Fruit fly (Drosophila melanogaster) whole organism, prepupa: ENCODE measurements around the gene CG15386.
A peak's percentile ranks its signal among the peaks of the same experiment; 100 is the strongest.

ENCODE experiments used
- Blimp-1 ChIP-seq: fragments of 200-800 bp; sonication (Bioruptor generic); optimal IDR thresholded peaks from 3 replicates; lab custom pipeline; 2017; ENCODE audit warnings: missing biosample characterization, missing genetic modification characterization, mild to moderate bottlenecking, moderate library complexity, missing genetic modification reagents
- CG10631 ChIP-seq: fragments of 200-800 bp; sonication (Bioruptor generic); optimal IDR thresholded peaks from 2 replicates; lab custom pipeline; 2016; ENCODE audit warnings: missing biosample characterization, missing genetic modification characterization
- CG10669 ChIP-seq: fragments of 200-800 bp; sonication (Bioruptor generic); optimal IDR thresholded peaks from 3 replicates; lab custom pipeline; 2018; ENCODE audit warnings: missing biosample characterization, mild to moderate bottlenecking, missing genetic modification characterization, moderate library complexity
- CG11294 ChIP-seq: fragments of 200-800 bp; sonication (Bioruptor generic); IDR thresholded peaks from 2 replicates; pipeline ENCODE4 v1.3.6; 2022; ENCODE audit warnings: missing biosample characterization, missing genetic modification characterization
- CG11902 ChIP-seq: fragments of 200-800 bp; sonication (Bioruptor generic); optimal IDR thresholded peaks from 3 replicates; lab custom pipeline; 2016; ENCODE audit warnings: missing biosample characterization, missing genetic modification characterization
- CG15336 ChIP-seq: fragments of 200-800 bp; sonication (Bioruptor generic); IDR thresholded peaks from 2 replicates; pipeline ENCODE4 v1.3.6; 2022; ENCODE audit warnings: missing biosample characterization, missing genetic modification characterization
- CG1621 ChIP-seq: fragments of 200-800 bp; sonication (Bioruptor generic); optimal IDR thresholded peaks from 3 replicates; lab custom pipeline; 2018; ENCODE audit warnings: missing biosample characterization, mild to moderate bottlenecking, missing genetic modification characterization
- CG16779 ChIP-seq: fragments of 200-800 bp; sonication (Bioruptor generic); optimal IDR thresholded peaks from 3 replicates; lab custom pipeline; 2017; ENCODE audit warnings: missing biosample characterization, mild to moderate bottlenecking, missing genetic modification characterization
- CG3032 ChIP-seq: fragments of 200-800 bp; optimal IDR thresholded peaks from 2 replicates; lab custom pipeline; 2019; ENCODE audit warnings: missing biosample characterization, mild to moderate bottlenecking, missing genetic modification characterization, moderate library complexity
- CG31627 ChIP-seq: fragments of 200-800 bp; sonication (Bioruptor generic); optimal IDR thresholded peaks from 3 replicates; lab custom pipeline; 2016; ENCODE audit warnings: missing biosample characterization, missing genetic modification characterization
- CG4318 ChIP-seq: fragments of 200-800 bp; sonication (Bioruptor generic); optimal IDR thresholded peaks from 3 replicates; lab custom pipeline; 2017; ENCODE audit warnings: missing biosample characterization, mild to moderate bottlenecking, missing genetic modification characterization
- CG6163 ChIP-seq: fragments of 200-800 bp; sonication (Bioruptor generic); IDR thresholded peaks from 3 replicates; pipeline ENCODE4 v1.3.6; 2022; ENCODE audit warnings: missing biosample characterization, missing genetic modification characterization
- CG6276 ChIP-seq: fragments of 200-800 bp; sonication (Bioruptor generic); optimal IDR thresholded peaks from 2 replicates; lab custom pipeline; 2017; ENCODE audit warnings: missing biosample characterization, mild to moderate bottlenecking, missing genetic modification characterization
- CG6792 ChIP-seq: fragments of 200-800 bp; sonication (Bioruptor generic); optimal IDR thresholded peaks from 3 replicates; lab custom pipeline; 2016; ENCODE audit warnings: missing biosample characterization, missing genetic modification characterization
- CG6808 ChIP-seq: fragments of 200-800 bp; sonication (Bioruptor generic); optimal IDR thresholded peaks from 3 replicates; lab custom pipeline; 2017; ENCODE audit warnings: missing biosample characterization, missing genetic modification characterization, mild to moderate bottlenecking, moderate library complexity, missing genetic modification reagents
- CG6854 ChIP-seq: fragments of 200-800 bp; sonication (Bioruptor generic); optimal IDR thresholded peaks from 2 replicates; lab custom pipeline; 2017; ENCODE audit warnings: missing biosample characterization, mild to moderate bottlenecking, missing genetic modification characterization
- CG7368 ChIP-seq: fragments of 200-800 bp; sonication (Bioruptor generic); optimal IDR thresholded peaks from 3 replicates; lab custom pipeline; 2016; ENCODE audit warnings: missing biosample characterization, missing genetic modification characterization
- CG8119 ChIP-seq: fragments of 200-800 bp; sonication (Bioruptor generic); IDR thresholded peaks from 3 replicates; pipeline ENCODE4 v1.3.6; 2022; ENCODE audit warnings: missing biosample characterization, missing genetic modification characterization
- CG8319 ChIP-seq: fragments of 200-800 bp; sonication (Bioruptor generic); optimal IDR thresholded peaks from 3 replicates; lab custom pipeline; 2016; ENCODE audit warnings: missing biosample characterization, missing genetic modification characterization
- CG8632 ChIP-seq: fragments of 200-800 bp; sonication (Bioruptor generic); optimal IDR thresholded peaks from 3 replicates; lab custom pipeline; 2016; ENCODE audit warnings: missing biosample characterization, missing genetic modification characterization
- Eip75B ChIP-seq: fragments of 200-800 bp; sonication (Bioruptor generic); optimal IDR thresholded peaks from 3 replicates; lab custom pipeline; 2016; ENCODE audit warnings: missing biosample characterization, missing genetic modification characterization
- Eip78C ChIP-seq: fragments of 200-800 bp; sonication (Bioruptor generic); peaks from one replicate; lab custom pipeline; 2016; ENCODE audit warnings: missing biosample characterization, missing genetic modification characterization
- Eip93F ChIP-seq: fragments of 200-800 bp; sonication (Bioruptor generic); optimal IDR thresholded peaks from 2 replicates; lab custom pipeline; 2016; ENCODE audit warnings: missing biosample characterization, mild to moderate bottlenecking, missing genetic modification characterization
- Ets21C ChIP-seq: fragments of 200-800 bp; sonication (Bioruptor generic); optimal IDR thresholded peaks from 3 replicates; lab custom pipeline; 2016; ENCODE audit warnings: missing biosample characterization, missing genetic modification characterization
- Ets96B ChIP-seq: fragments of 200-800 bp; optimal IDR thresholded peaks from 2 replicates; lab custom pipeline; 2019; ENCODE audit warnings: missing biosample characterization, mild to moderate bottlenecking, missing genetic modification characterization, moderate library complexity
- Hr38 ChIP-seq: sonication (Bioruptor generic); optimal IDR thresholded peaks from 2 replicates; lab custom pipeline; 2016; ENCODE audit warnings: missing biosample characterization, missing genetic modification characterization
- Hr39 ChIP-seq: fragments of 200-800 bp; sonication (Bioruptor generic); optimal IDR thresholded peaks from 2 replicates; lab custom pipeline; 2016; ENCODE audit warnings: missing biosample characterization, missing genetic modification characterization
- Hr4 ChIP-seq: fragments of 200-800 bp; sonication (Bioruptor generic); optimal IDR thresholded peaks from 3 replicates; lab custom pipeline; 2016; ENCODE audit warnings: missing biosample characterization, missing genetic modification characterization
- Lpt ChIP-seq: fragments of 200-800 bp; sonication (Bioruptor generic); optimal IDR thresholded peaks from 3 replicates; lab custom pipeline; 2016; ENCODE audit warnings: missing biosample characterization, missing genetic modification characterization
- OdsH ChIP-seq: fragments of 200-800 bp; sonication (Bioruptor generic); optimal IDR thresholded peaks from 3 replicates; lab custom pipeline; 2016; ENCODE audit warnings: missing biosample characterization, missing genetic modification characterization
- Smox ChIP-seq: fragments of 200-800 bp; sonication (Bioruptor generic); optimal IDR thresholded peaks from 3 replicates; lab custom pipeline; 2016; ENCODE audit warnings: missing biosample characterization, missing genetic modification characterization
- Sox102F ChIP-seq: fragments of 200-800 bp; sonication (Bioruptor generic); optimal IDR thresholded peaks from 2 replicates; lab custom pipeline; 2016; ENCODE audit warnings: missing biosample characterization, mild to moderate bottlenecking, missing genetic modification characterization
- Sox14 ChIP-seq: fragments of 200-800 bp; sonication (Bioruptor generic); optimal IDR thresholded peaks from 3 replicates; lab custom pipeline; 2016; ENCODE audit warnings: missing biosample characterization, missing genetic modification characterization
- achi ChIP-seq: fragments of 200-800 bp; sonication (Bioruptor generic); optimal IDR thresholded peaks from 3 replicates; lab custom pipeline; 2016; ENCODE audit warnings: missing biosample characterization, missing genetic modification characterization
- acj6 ChIP-seq: fragments of 200-800 bp; sonication (Bioruptor generic); optimal IDR thresholded peaks from 3 replicates; lab custom pipeline; 2016; ENCODE audit warnings: missing biosample characterization, missing genetic modification characterization
- cyc ChIP-seq: fragments of 200-800 bp; sonication (Bioruptor generic); optimal IDR thresholded peaks from 3 replicates; lab custom pipeline; 2016; ENCODE audit warnings: missing biosample characterization, missing genetic modification characterization
- dac ChIP-seq: fragments of 200-800 bp; sonication (Bioruptor generic); optimal IDR thresholded peaks from 2 replicates; lab custom pipeline; 2017; ENCODE audit warnings: missing biosample characterization, mild to moderate bottlenecking, missing genetic modification characterization
- dsx ChIP-seq: fragments of 200-800 bp; optimal IDR thresholded peaks from 3 replicates; lab custom pipeline; 2019; ENCODE audit warnings: missing biosample characterization, mild to moderate bottlenecking, missing genetic modification characterization, moderate library complexity; ENCODE audit not compliant: poor library complexity, severe bottlenecking
- eg ChIP-seq: fragments of 200-800 bp; sonication (Bioruptor generic); IDR thresholded peaks from 3 replicates; pipeline ENCODE4 v1.3.6; 2022; ENCODE audit warnings: missing biosample characterization, missing genetic modification characterization
- fd59A ChIP-seq: fragments of 200-800 bp; sonication (Bioruptor generic); optimal IDR thresholded peaks from 2 replicates; lab custom pipeline; 2017; ENCODE audit warnings: missing biosample characterization, mild to moderate bottlenecking, missing genetic modification characterization, missing genetic modification reagents
- fd85E ChIP-seq: fragments of 200-800 bp; sonication (Bioruptor generic); optimal IDR thresholded peaks from 3 replicates; lab custom pipeline; 2016; ENCODE audit warnings: missing biosample characterization, missing genetic modification characterization
- fkh ChIP-seq: fragments of 200-800 bp; sonication (Bioruptor generic); optimal IDR thresholded peaks from 3 replicates; lab custom pipeline; 2017; ENCODE audit warnings: missing biosample characterization, mild to moderate bottlenecking, missing genetic modification characterization, moderate library complexity
- lz ChIP-seq: fragments of 200-800 bp; sonication (Bioruptor generic); optimal IDR thresholded peaks from 3 replicates; lab custom pipeline; 2016; ENCODE audit warnings: missing biosample characterization, missing genetic modification characterization
- net ChIP-seq: fragments of 200-800 bp; sonication (Bioruptor generic); optimal IDR thresholded peaks from 3 replicates; lab custom pipeline; 2016; ENCODE audit warnings: missing biosample characterization, missing genetic modification characterization
- pdm3 ChIP-seq: fragments of 200-800 bp; sonication (Bioruptor generic); optimal IDR thresholded peaks from 3 replicates; lab custom pipeline; 2016; ENCODE audit warnings: missing biosample characterization, missing genetic modification characterization
- spab ChIP-seq: fragments of 200-800 bp; sonication (Bioruptor generic); optimal IDR thresholded peaks from 2 replicates; lab custom pipeline; 2017; ENCODE audit warnings: missing biosample characterization, mild to moderate bottlenecking, missing genetic modification characterization, missing genetic modification reagents
- svp ChIP-seq: fragments of 200-800 bp; sonication (Bioruptor generic); peaks from one replicate; lab custom pipeline; 2016; ENCODE audit warnings: missing biosample characterization, missing genetic modification characterization
- topi ChIP-seq: fragments of 200-800 bp; sonication (Bioruptor generic); optimal IDR thresholded peaks from 3 replicates; lab custom pipeline; 2016; ENCODE audit warnings: missing biosample characterization, missing genetic modification characterization
- vri ChIP-seq: fragments of 200-800 bp; sonication (Bioruptor generic); optimal IDR thresholded peaks from 3 replicates; lab custom pipeline; 2016; ENCODE audit warnings: missing biosample characterization, mild to moderate bottlenecking, missing genetic modification characterization

The CG15386 gene

dm6 chr2L:2185373-2185772, 31.7 kb downstream of the CG15386 start (continued):
- peak; percentile 47 for TF ChIP-seq CG10631 (GFP tag; lab: Kevin White, UChicago)
- TF ChIP-seq Hr38: no peak
- TF ChIP-seq CG16779: no peak
- no peak for TF ChIP-seq net (GFP tag; lab: Kevin White, UChicago)
- peak; percentile 42 for TF ChIP-seq CG8632 (GFP tag; lab: Kevin White, UChicago)
- peak; percentile 39 for TF ChIP-seq Eip75B (GFP tag; lab: Kevin White, UChicago)
- TF ChIP-seq fkh: no peak
- TF ChIP-seq CG6854: no peak
- TF ChIP-seq Eip78C (GFP tag; lab: Kevin White, UChicago): peak; percentile 87
- TF ChIP-seq acj6: peak; percentile 29
- TF ChIP-seq Sox14 (GFP tag; lab: Kevin White, UChicago): peak; percentile 42
- peak; percentile 62 for TF ChIP-seq svp (GFP tag; lab: Kevin White, UChicago)
- TF ChIP-seq CG6163 (GFP tag; lab: Robert Waterston, UW): 0 out of 3 replicates have a peak, but pooled peaks have one; percentile 27
- TF ChIP-seq topi (GFP tag; lab: Kevin White, UChicago): peak; percentile 29
- no peak for TF ChIP-seq CG3032 (tag; lab: Kevin White, UChicago)
- peak; percentile 47 for TF ChIP-seq dac
- TF ChIP-seq eg (GFP tag; lab: Robert Waterston, UW): peak; percentile 7; the same call in 1 of the 3 replicates
- peak; percentile 49 for TF ChIP-seq Smox (GFP tag; lab: Kevin White, UChicago)

dm6 chr2L:2184659-2185058, 32.4 kb downstream of the CG15386 start:
- peak; percentile 70 for TF ChIP-seq CG8119
- peak; percentile 40 for TF ChIP-seq Eip75B (GFP tag; lab: Kevin White, UChicago)
- TF ChIP-seq dac: no peak
- peak; percentile 2 for TF ChIP-seq CG4318 (GFP tag; lab: Kevin White, UChicago)
- TF ChIP-seq Sox14 (GFP tag; lab: Kevin White, UChicago): peak; percentile 9
- TF ChIP-seq lz (GFP tag; lab: Kevin White, UChicago): no peak
- no peak for TF ChIP-seq spab
- no peak for TF ChIP-seq fd59A (GFP tag; lab: Kevin White, UChicago)
- peak; percentile 30 for TF ChIP-seq CG8319
- TF ChIP-seq topi (GFP tag; lab: Kevin White, UChicago): peak; percentile 17
- TF ChIP-seq acj6: peak; percentile 60
- TF ChIP-seq Sox102F: peak; percentile 51
- TF ChIP-seq fkh: no peak
- TF ChIP-seq Ets96B: peak; percentile 38
- TF ChIP-seq vri (GFP tag; lab: Kevin White, UChicago): no peak
- no peak for TF ChIP-seq CG6808 (GFP tag; lab: Kevin White, UChicago)
- peak; percentile 16 for TF ChIP-seq Eip93F (GFP tag; lab: Kevin White, UChicago)
- TF ChIP-seq CG6792 (GFP tag; lab: Kevin White, UChicago): peak; percentile 52
- no peak for TF ChIP-seq Ets21C (GFP tag; lab: Kevin White, UChicago)
- TF ChIP-seq CG6854: no peak
- TF ChIP-seq CG1621 (tag; lab: Kevin White, UChicago): no peak
- TF ChIP-seq Eip78C (GFP tag; lab: Kevin White, UChicago): peak; percentile 87
- TF ChIP-seq Hr38: no peak
- no peak for TF ChIP-seq dsx (GFP tag; lab: Kevin White, UChicago)
- TF ChIP-seq CG11294 (GFP tag; lab: Robert Waterston, UW): no peak
- peak; percentile 43 for TF ChIP-seq pdm3 (GFP tag; lab: Kevin White, UChicago)
- peak; percentile 71 for TF ChIP-seq CG6163 (GFP tag; lab: Robert Waterston, UW)
- TF ChIP-seq Hr4 (GFP tag; lab: Kevin White, UChicago): no peak
- no peak for TF ChIP-seq Blimp-1
- peak; percentile 56 for TF ChIP-seq CG6276 (GFP tag; lab: Kevin White, UChicago)
- TF ChIP-seq fd85E (GFP tag; lab: Kevin White, UChicago): no peak
- TF ChIP-seq net (GFP tag; lab: Kevin White, UChicago): no peak
- peak; percentile 61 for TF ChIP-seq achi
- TF ChIP-seq CG10669: peak; percentile 7
- TF ChIP-seq CG16779: no peak
- peak; percentile 10 for TF ChIP-seq CG7368 (GFP tag; lab: Kevin White, UChicago)
- 0 out of 2 replicates have a peak, but pooled peaks have one; percentile 55 for TF ChIP-seq CG15336
- TF ChIP-seq CG31627: no peak
- no peak for TF ChIP-seq Lpt (GFP tag; lab: Kevin White, UChicago)
- TF ChIP-seq Hr39 (GFP tag; lab: Kevin White, UChicago): peak; percentile 6
- no peak for TF ChIP-seq CG11902 (GFP tag; lab: Kevin White, UChicago)
- no peak for TF ChIP-seq cyc (GFP tag; lab: Kevin White, UChicago)
- TF ChIP-seq OdsH: peak; percentile 61
